Fruit fly (Drosophila melanogaster) whole organism, embryonic: ENCODE data around the gene Herc4.

Experiments
- Antp ChIP-seq: fragments of 200-800 bp; sonication (Bioruptor generic); optimal IDR thresholded peaks from 3 replicates; lab custom pipeline; 2016; ENCODE audit warnings: missing biosample characterization, missing genetic modification characterization
- B-H1 ChIP-seq: fragments of 200-800 bp; sonication (Bioruptor generic); IDR thresholded peaks from 3 replicates; pipeline ENCODE4 v1.3.6; 2022; ENCODE audit warnings: missing biosample characterization, missing genetic modification characterization
- CG10321 ChIP-seq: fragments of 200-800 bp; sonication (Bioruptor generic); IDR thresholded peaks from 2 replicates; pipeline ENCODE4 v1.3.6; 2022; ENCODE audit warnings: missing biosample characterization, missing genetic modification characterization
- CG10366 ChIP-seq: fragments of 200-800 bp; sonication (Bioruptor generic); IDR thresholded peaks from 2 replicates; pipeline ENCODE4 v1.3.6; 2022; ENCODE audit warnings: missing biosample characterization, missing genetic modification characterization
- CG12299 ChIP-seq: fragments of 200-800 bp; sonication (Bioruptor generic); optimal IDR thresholded peaks from 2 replicates; lab custom pipeline; 2018; ENCODE audit warnings: missing biosample characterization, mild to moderate bottlenecking, missing genetic modification characterization
- CG13775 ChIP-seq: fragments of 200-800 bp; sonication (Bioruptor generic); optimal IDR thresholded peaks from 3 replicates; lab custom pipeline; 2017; ENCODE audit warnings: missing biosample characterization, mild to moderate bottlenecking, missing genetic modification characterization
- CG14050 ChIP-seq: fragments of 200-800 bp; sonication (Bioruptor generic); IDR thresholded peaks from 3 replicates; pipeline ENCODE4 v1.3.6; 2022; ENCODE audit warnings: missing biosample characterization, missing genetic modification characterization
- CG16813 ChIP-seq: fragments of 200-800 bp; sonication (Bioruptor generic); IDR thresholded peaks from 3 replicates; pipeline ENCODE4 v1.3.6; 2022; ENCODE audit warnings: missing biosample characterization, missing genetic modification characterization; ENCODE audit not compliant: partially characterized antibody
- CG17385 ChIP-seq: fragments of 200-800 bp; sonication (Bioruptor generic); optimal IDR thresholded peaks from 3 replicates; lab custom pipeline; 2018; ENCODE audit warnings: missing biosample characterization, mild to moderate bottlenecking, missing genetic modification characterization
- CG17802 ChIP-seq: fragments of 200-800 bp; sonication (Bioruptor generic); optimal IDR thresholded peaks from 2 replicates; lab custom pipeline; 2018; ENCODE audit warnings: missing biosample characterization, mild to moderate bottlenecking, missing genetic modification characterization, moderate library complexity
- CG17912 ChIP-seq: fragments of 200-800 bp; sonication (Bioruptor generic); optimal IDR thresholded peaks from 2 replicates; lab custom pipeline; 2018; ENCODE audit warnings: missing biosample characterization, mild to moderate bottlenecking, missing genetic modification characterization
- CG2116 ChIP-seq: fragments of 200-800 bp; sonication (Bioruptor generic); optimal IDR thresholded peaks from 3 replicates; lab custom pipeline; 2018; ENCODE audit warnings: missing biosample characterization, mild to moderate bottlenecking, missing genetic modification characterization
- CG2202 ChIP-seq: fragments of 200-800 bp; sonication (Bioruptor generic); optimal IDR thresholded peaks from 2 replicates; lab custom pipeline; 2018; ENCODE audit warnings: missing biosample characterization, mild to moderate bottlenecking, missing genetic modification characterization
- CG2678 ChIP-seq: fragments of 200-800 bp; sonication (Bioruptor generic); optimal IDR thresholded peaks from 3 replicates; lab custom pipeline; 2019; ENCODE audit warnings: missing biosample characterization, mild to moderate bottlenecking, missing genetic modification characterization, moderate library complexity
- CG7357 ChIP-seq: fragments of 200-800 bp; sonication (Bioruptor generic); IDR thresholded peaks from 3 replicates; pipeline ENCODE4 v1.3.6; 2022; ENCODE audit warnings: missing biosample characterization, missing genetic modification characterization
- CG8089 ChIP-seq: fragments of 200-800 bp; sonication (Bioruptor generic); optimal IDR thresholded peaks from 3 replicates; lab custom pipeline; 2016; ENCODE audit warnings: missing biosample characterization, missing genetic modification characterization
- CoRest ChIP-seq: fragments of 200-800 bp; sonication (Bioruptor generic); optimal IDR thresholded peaks from 3 replicates; lab custom pipeline; 2018; ENCODE audit warnings: missing biosample characterization, mild to moderate bottlenecking, missing genetic modification characterization, moderate library complexity
- E2f1 ChIP-seq: fragments of 200-800 bp; sonication (Bioruptor generic); IDR thresholded peaks from 2 replicates; pipeline ENCODE4 v1.3.6; 2022; ENCODE audit warnings: missing biosample characterization, missing genetic modification characterization
- E2f2 ChIP-seq: fragments of 200-800 bp; sonication (Bioruptor generic); IDR thresholded peaks from 2 replicates; pipeline ENCODE4 v1.3.6; 2022; ENCODE audit warnings: missing biosample characterization, missing genetic modification characterization
- Ets65A ChIP-seq: fragments of 200-800 bp; sonication (Bioruptor generic); peaks from one replicate; lab custom pipeline; 2016; ENCODE audit warnings: missing biosample characterization, missing genetic modification characterization
- H15 ChIP-seq: fragments of 200-800 bp; sonication (Bioruptor generic); IDR thresholded peaks from 3 replicates; pipeline ENCODE4 v1.3.6; 2022; ENCODE audit warnings: missing biosample characterization, missing genetic modification characterization
- HLHmδ ChIP-seq: fragments of 200-800 bp; sonication (Bioruptor generic); optimal IDR thresholded peaks from 2 replicates; lab custom pipeline; 2018; ENCODE audit warnings: missing biosample characterization, mild to moderate bottlenecking, missing genetic modification characterization, moderate library complexity
- HmgD ChIP-seq: fragments of 200-800 bp; sonication (Bioruptor generic); optimal IDR thresholded peaks from 3 replicates; lab custom pipeline; 2016; ENCODE audit warnings: missing biosample characterization, missing genetic modification characterization
- Hmr ChIP-seq: fragments of 200-800 bp; sonication (Bioruptor generic); optimal IDR thresholded peaks from 3 replicates; lab custom pipeline; 2017; ENCODE audit warnings: mild to moderate bottlenecking, missing biosample characterization, missing genetic modification reagents, missing genetic modification characterization
- Hr78 ChIP-seq, 2 experiments: fragments of 200-800 bp in 1 of 2; fragments of >200 bp in 1 of 2; sonication (Bioruptor generic) in 1 of 2; optimal IDR thresholded peaks; 2 replicates each; lab custom pipeline; 2017 to 2019; ENCODE audit warnings: missing biosample characterization in 2 of 2, missing genetic modification characterization in 2 of 2, mild to moderate bottlenecking in 1 of 2, moderate library complexity in 1 of 2
- Myb ChIP-seq: fragments of 200-800 bp; sonication (Bioruptor generic); optimal IDR thresholded peaks from 2 replicates; lab custom pipeline; 2016; ENCODE audit warnings: missing biosample characterization, missing genetic modification characterization
- Oli ChIP-seq: fragments of 200-800 bp; sonication (Bioruptor generic); optimal IDR thresholded peaks from 2 replicates; lab custom pipeline; 2018; ENCODE audit warnings: missing biosample characterization, mild to moderate bottlenecking, missing genetic modification characterization, moderate library complexity
- Rx ChIP-seq: fragments of 200-800 bp; sonication (Bioruptor generic); IDR thresholded peaks from 2 replicates; pipeline ENCODE4 v1.3.6; 2022; ENCODE audit warnings: missing biosample characterization, missing genetic modification characterization
- Side ChIP-seq: fragments of 200-800 bp; sonication (Bioruptor generic); optimal IDR thresholded peaks from 2 replicates; lab custom pipeline; 2016; ENCODE audit warnings: missing biosample characterization, missing genetic modification characterization
- Stat92E ChIP-seq, 3 experiments: fragments of >200 bp in 2 of 3; fragments of 200-800 bp in 1 of 3; sonication (Bioruptor generic) in 1 of 3; optimal IDR thresholded peaks; 2 replicates each; lab custom pipeline; 2017 to 2019; ENCODE audit warnings: missing biosample characterization in 3 of 3, missing genetic modification characterization in 3 of 3, mild to moderate bottlenecking in 1 of 3, moderate library complexity in 1 of 3
- Xrp1 ChIP-seq: fragments of 200-800 bp; sonication (Bioruptor generic); IDR thresholded peaks from 2 replicates; pipeline ENCODE4 v1.3.6; 2022; ENCODE audit warnings: missing biosample characterization, missing genetic modification characterization
- ab ChIP-seq: fragments of 200-800 bp; sonication (Bioruptor generic); optimal IDR thresholded peaks from 2 replicates; lab custom pipeline; 2016; ENCODE audit warnings: missing biosample characterization, missing genetic modification characterization
- amos ChIP-seq: fragments of 200-800 bp; sonication (Bioruptor generic); IDR thresholded peaks from 2 replicates; pipeline ENCODE4 v1.3.6; 2022; ENCODE audit warnings: missing biosample characterization, missing genetic modification characterization; ENCODE audit not compliant: partially characterized antibody
- bigmax ChIP-seq: fragments of 200-800 bp; sonication (Bioruptor generic); optimal IDR thresholded peaks from 2 replicates; lab custom pipeline; 2018; ENCODE audit warnings: missing biosample characterization, mild to moderate bottlenecking, missing genetic modification characterization
- chm ChIP-seq: fragments of 200-800 bp; sonication (Bioruptor generic); IDR thresholded peaks from 2 replicates; pipeline ENCODE4 v1.3.6; 2022; ENCODE audit warnings: missing biosample characterization, missing genetic modification characterization
- ci ChIP-seq: fragments of 200-800 bp; sonication (Bioruptor generic); IDR thresholded peaks from 3 replicates; pipeline ENCODE4 v1.3.6; 2022; ENCODE audit warnings: missing biosample characterization, missing genetic modification characterization
- corto ChIP-seq: fragments of 200-800 bp; sonication (Bioruptor generic); optimal IDR thresholded peaks from 2 replicates; lab custom pipeline; 2016; ENCODE audit warnings: missing biosample characterization, mild to moderate bottlenecking, missing genetic modification characterization, moderate library complexity
- dimm ChIP-seq: fragments of 200-800 bp; sonication (Bioruptor generic); IDR thresholded peaks from 2 replicates; pipeline ENCODE4 v1.3.6; 2022; ENCODE audit warnings: missing biosample characterization, missing genetic modification characterization
- dm ChIP-seq: fragments of 200-800 bp; sonication (Bioruptor generic); optimal IDR thresholded peaks from 3 replicates; lab custom pipeline; 2016; ENCODE audit warnings: missing biosample characterization, missing genetic modification characterization
- fd102C ChIP-seq: fragments of 200-800 bp; sonication (Bioruptor generic); optimal IDR thresholded peaks from 2 replicates; lab custom pipeline; 2018; ENCODE audit warnings: missing biosample characterization, mild to moderate bottlenecking, missing genetic modification characterization, moderate library complexity
- gfzf ChIP-seq: fragments of 200-800 bp; sonication (Bioruptor generic); optimal IDR thresholded peaks from 2 replicates; lab custom pipeline; 2016; ENCODE audit warnings: missing biosample characterization, mild to moderate bottlenecking, missing genetic modification characterization, moderate library complexity
- gsb ChIP-seq: fragments of 200-800 bp; sonication (Bioruptor generic); IDR thresholded peaks from 2 replicates; pipeline ENCODE4 v1.3.6; 2022; ENCODE audit warnings: missing biosample characterization, missing genetic modification characterization
- hth ChIP-seq: fragments of >200 bp; optimal IDR thresholded peaks from 2 replicates; lab custom pipeline; 2017; ENCODE audit warnings: inconsistent platforms
- insv ChIP-seq, 2 experiments: fragments of 200-800 bp; sonication (Bioruptor generic); optimal IDR thresholded peaks; 3 replicates each; lab custom pipeline; 2016 to 2018; ENCODE audit warnings: missing biosample characterization in 2 of 2, missing genetic modification characterization in 2 of 2
- lmd ChIP-seq: fragments of 200-800 bp; sonication (Bioruptor generic); IDR thresholded peaks from 2 replicates; pipeline ENCODE4 v1.3.6; 2022; ENCODE audit warnings: missing biosample characterization, missing genetic modification characterization
- nerfin-1 ChIP-seq: fragments of 200-800 bp; sonication (Bioruptor generic); optimal IDR thresholded peaks from 3 replicates; lab custom pipeline; 2019; ENCODE audit warnings: missing biosample characterization, mild to moderate bottlenecking, missing genetic modification characterization, moderate library complexity
- otp ChIP-seq: fragments of 200-800 bp; sonication (Bioruptor generic); IDR thresholded peaks from 3 replicates; pipeline ENCODE4, ENCODE4 v1.3.6; 2022; ENCODE audit warnings: missing biosample characterization, missing genetic modification characterization
- pita ChIP-seq: fragments of 200-800 bp; sonication (Bioruptor generic); optimal IDR thresholded peaks from 2 replicates; lab custom pipeline; 2017; ENCODE audit warnings: missing biosample characterization, mild to moderate bottlenecking, missing genetic modification characterization
- pnt ChIP-seq: fragments of 200-800 bp; sonication (Bioruptor generic); optimal IDR thresholded peaks from 3 replicates; lab custom pipeline; 2016; ENCODE audit warnings: missing biosample characterization, missing genetic modification characterization
- trem ChIP-seq: fragments of 200-800 bp; optimal IDR thresholded peaks from 3 replicates; lab custom pipeline; 2019; ENCODE audit warnings: missing biosample characterization, mild to moderate bottlenecking, missing genetic modification characterization, moderate library complexity
- z ChIP-seq: fragments of 200-800 bp; sonication (Bioruptor generic); IDR thresholded peaks from 3 replicates; pipeline ENCODE4 v1.3.6; 2022; ENCODE audit warnings: missing biosample characterization, missing genetic modification characterization

Herc4 gene

dm6 chr3L:1298509-1298908, 15.0 kb upstream of the Herc4 start, which contains the start of gene scf (continued):
- TF ChIP-seq ci (GFP tag; lab: Robert Waterston, UW) (peak; percentile 63; the same call in 2 of the 3 replicates), CG17385 (no peak), CoRest (no peak), fd102C (no peak), gsb (0 out of 2 replicates have a peak, but pooled peaks have one; percentile 28), E2f2 (peak; percentile 96), CG16813 (peak; percentile 33; the same call in 1 of the 3 replicates), CG2202 (tag; lab: Kevin White, UChicago) (no peak), hth (lab: Kevin White, UChicago) (no peak), corto (no peak), bigmax (GFP tag; lab: Kevin White, UChicago) (no peak), ab (GFP tag; lab: Kevin White, UChicago) (no peak), amos (GFP tag; lab: Robert Waterston, UW) (peak; percentile 27; the same call in 1 of the 2 replicates), Hr78 (GFP tag; optimal IDR thresholded peaks at IDR 0.05; lab: Kevin White, UChicago) (no peak), Side (GFP tag; lab: Kevin White, UChicago) (no peak), Rx (GFP tag; lab: Robert Waterston, UW) (no peak), HmgD (GFP tag; lab: Kevin White, UChicago) (no peak), Ets65A (no peak), CG13775 (GFP tag; lab: Kevin White, UChicago) (no peak), CG10321 (GFP tag; lab: Robert Waterston, UW) (no peak), pnt (no peak), Myb (GFP tag; lab: Kevin White, UChicago) (peak; percentile 20), CG12299 (tag; lab: Kevin White, UChicago) (no peak), dimm (GFP tag; lab: Robert Waterston, UW) (no peak), pita (GFP tag; lab: Kevin White, UChicago) (no peak), Stat92E (GFP tag; optimal IDR thresholded peaks at IDR 0.05; lab: Kevin White, UChicago) (no peak), CG17802 (tag; lab: Kevin White, UChicago) (no peak), CG14050 (GFP tag; lab: Robert Waterston, UW) (no peak), Hmr (GFP tag; lab: Kevin White, UChicago) (no peak), nerfin-1 (tag; lab: Kevin White, UChicago) (no peak), H15 (GFP tag; lab: Robert Waterston, UW) (0 out of 3 replicates have a peak, but pooled peaks have one; percentile 33), dm (no peak), z (GFP tag; lab: Robert Waterston, UW) (peak; percentile 57; the same call in 1 of the 3 replicates), Oli (tag; lab: Kevin White, UChicago) (no peak), CG2678 (tag; lab: Kevin White, UChicago) (no peak), trem (peak; percentile 71), CG8089 (no peak), insv (GFP tag; optimal IDR thresholded peaks at IDR 0.05; lab: Kevin White, UChicago) (peak in 1 of 2 experiments; percentile 20), Xrp1 (GFP tag; lab: Robert Waterston, UW) (no peak), gfzf (peak; percentile 16), B-H1 (GFP tag; lab: Robert Waterston, UW) (no peak; the same call in 2 of the 3 replicates), HLHmδ (GFP tag; lab: Kevin White, UChicago) (peak; percentile 35), CG7357 (GFP tag; lab: Robert Waterston, UW) (peak; percentile 53; the same call in 2 of the 3 replicates), CG10366 (GFP tag; lab: Robert Waterston, UW) (no peak), E2f1 (GFP tag; lab: Robert Waterston, UW) (no peak), CG17912 (GFP tag; lab: Kevin White, UChicago) (no peak), chm (peak; percentile 63; the same call in 1 of the 2 replicates), otp (GFP tag; lab: Robert Waterston, UW) (peak; percentile 12; the same call in 1 of the 3 replicates), lmd (no peak), CG2116 (GFP tag; lab: Kevin White, UChicago) (peak; percentile 35), Antp (GFP tag; lab: Kevin White, UChicago) (no peak)
